Fruit fly (Drosophila melanogaster) whole organism, embryonic: ENCODE measurements around the gene sing.

Experiments used
- Ada2b ChIP-seq: fragments of 200-800 bp; sonication (Bioruptor generic); IDR thresholded peaks from 2 replicates; pipeline ENCODE4 v1.3.6; 2022; ENCODE audit warnings: missing biosample characterization, missing genetic modification characterization
- B-H2 ChIP-seq: fragments of 200-800 bp; sonication (Bioruptor generic); optimal IDR thresholded peaks from 2 replicates; lab custom pipeline; 2018; ENCODE audit warnings: missing biosample characterization, mild to moderate bottlenecking, missing genetic modification characterization
- CG11695 ChIP-seq: fragments of 200-800 bp; sonication (Bioruptor generic); IDR thresholded peaks from 3 replicates; pipeline ENCODE4 v1.3.6; 2022; ENCODE audit warnings: missing biosample characterization, missing genetic modification characterization
- CG12219 ChIP-seq: fragments of 200-800 bp; sonication (Bioruptor generic); optimal IDR thresholded peaks from 3 replicates; lab custom pipeline; 2018; ENCODE audit warnings: missing biosample characterization, mild to moderate bottlenecking, missing genetic modification characterization
- CG12744 ChIP-seq: fragments of 200-800 bp; sonication (Bioruptor generic); optimal IDR thresholded peaks from 2 replicates; lab custom pipeline; 2016; ENCODE audit warnings: missing biosample characterization, missing genetic modification characterization
- CG14710 ChIP-seq: fragments of 200-800 bp; sonication (Bioruptor generic); optimal IDR thresholded peaks from 3 replicates; lab custom pipeline; 2019; ENCODE audit warnings: missing biosample characterization, mild to moderate bottlenecking, missing genetic modification characterization, moderate library complexity
- CG1529 ChIP-seq: fragments of 200-800 bp; sonication (Bioruptor generic); optimal IDR thresholded peaks from 3 replicates; lab custom pipeline; 2018; ENCODE audit warnings: missing biosample characterization, missing genetic modification characterization
- CG1603 ChIP-seq: fragments of 200-800 bp; sonication (Bioruptor generic); optimal IDR thresholded peaks from 2 replicates; lab custom pipeline; 2019; ENCODE audit warnings: missing biosample characterization, mild to moderate bottlenecking, missing genetic modification characterization, moderate library complexity
- CG18764 ChIP-seq: fragments of 200-800 bp; sonication (Bioruptor generic); optimal IDR thresholded peaks from 3 replicates; lab custom pipeline; 2016; ENCODE audit warnings: missing biosample characterization, missing genetic modification characterization
- CG2199 ChIP-seq: fragments of 200-800 bp; sonication (Bioruptor generic); IDR thresholded peaks from 3 replicates; pipeline ENCODE4 v1.3.6; 2022; ENCODE audit warnings: missing biosample characterization, missing genetic modification characterization
- CG2202 ChIP-seq: fragments of 200-800 bp; sonication (Bioruptor generic); optimal IDR thresholded peaks from 2 replicates; lab custom pipeline; 2018; ENCODE audit warnings: missing biosample characterization, mild to moderate bottlenecking, missing genetic modification characterization
- CG2889 ChIP-seq: fragments of 200-800 bp; sonication (Bioruptor generic); IDR thresholded peaks from 3 replicates; pipeline ENCODE4 v1.3.6; 2022; ENCODE audit warnings: missing biosample characterization, missing genetic modification characterization
- CG34224 ChIP-seq: fragments of 200-800 bp; sonication (Bioruptor generic); IDR thresholded peaks from 3 replicates; pipeline ENCODE4 v1.3.6; 2022; ENCODE audit warnings: missing biosample characterization, missing genetic modification characterization; ENCODE audit not compliant: partially characterized antibody
- CG3995 ChIP-seq: fragments of 200-800 bp; sonication (Bioruptor generic); optimal IDR thresholded peaks from 3 replicates; lab custom pipeline; 2016; ENCODE audit warnings: missing biosample characterization, missing genetic modification characterization
- CG5180 ChIP-seq: fragments of 200-800 bp; sonication (Bioruptor generic); optimal IDR thresholded peaks from 3 replicates; lab custom pipeline; 2017; ENCODE audit warnings: missing biosample characterization, missing genetic modification characterization, mild to moderate bottlenecking, moderate library complexity, missing genetic modification reagents
- CG7786 ChIP-seq: fragments of 200-800 bp; sonication (Bioruptor generic); optimal IDR thresholded peaks from 2 replicates; lab custom pipeline; 2016; ENCODE audit warnings: missing biosample characterization, missing genetic modification characterization
- CG9797 ChIP-seq: fragments of 200-800 bp; sonication (Bioruptor generic); optimal IDR thresholded peaks from 3 replicates; lab custom pipeline; 2018; ENCODE audit warnings: missing biosample characterization, mild to moderate bottlenecking, missing genetic modification characterization
- CG9932 ChIP-seq: fragments of 200-800 bp; sonication (Bioruptor generic); IDR thresholded peaks from 2 replicates; pipeline ENCODE4 v1.3.6; 2022; ENCODE audit warnings: missing biosample characterization, missing genetic modification characterization
- D ChIP-seq, 2 experiments: fragments of 200-800 bp in 1 of 2; fragments of >200 bp in 1 of 2; sonication (Bioruptor generic) in 1 of 2; optimal IDR thresholded peaks; 2 replicates in 1 of 2; 3 replicates in 1 of 2; lab custom pipeline; 2017; ENCODE audit warnings: mild to moderate bottlenecking in 1 of 2, missing biosample characterization in 1 of 2, missing genetic modification characterization in 1 of 2, missing genetic modification reagents in 1 of 2
- Fer2 ChIP-seq: fragments of 200-800 bp; sonication (Bioruptor generic); optimal IDR thresholded peaks from 2 replicates; lab custom pipeline; 2018; ENCODE audit warnings: missing biosample characterization, mild to moderate bottlenecking, missing genetic modification characterization, moderate library complexity
- Med ChIP-seq: fragments of 200-800 bp; sonication (Bioruptor generic); peaks from one replicate; lab custom pipeline; 2016; ENCODE audit warnings: missing biosample characterization, missing genetic modification characterization, mild to moderate bottlenecking, inconsistent platforms, moderate library complexity
- NC2α ChIP-seq: fragments of 200-800 bp; sonication (Bioruptor generic); optimal IDR thresholded peaks from 2 replicates; lab custom pipeline; 2016; ENCODE audit warnings: missing biosample characterization, missing genetic modification characterization
- NC2β ChIP-seq: fragments of 200-800 bp; sonication (Bioruptor generic); optimal IDR thresholded peaks from 2 replicates; lab custom pipeline; 2016; ENCODE audit warnings: missing biosample characterization, missing genetic modification characterization
- Opbp ChIP-seq: fragments of 200-800 bp; sonication (Bioruptor generic); IDR thresholded peaks from 3 replicates; pipeline ENCODE4 v1.3.6; 2022; ENCODE audit warnings: missing biosample characterization, missing genetic modification characterization; ENCODE audit not compliant: partially characterized antibody
- Rx ChIP-seq: fragments of 200-800 bp; sonication (Bioruptor generic); IDR thresholded peaks from 2 replicates; pipeline ENCODE4 v1.3.6; 2022; ENCODE audit warnings: missing biosample characterization, missing genetic modification characterization
- Sox100B ChIP-seq: fragments of 200-800 bp; sonication (Bioruptor generic); optimal IDR thresholded peaks from 3 replicates; lab custom pipeline; 2018; ENCODE audit warnings: missing biosample characterization, mild to moderate bottlenecking, missing genetic modification characterization
- ac ChIP-seq: fragments of 200-800 bp; sonication (Bioruptor generic); optimal IDR thresholded peaks from 3 replicates; lab custom pipeline; 2017; ENCODE audit warnings: missing biosample characterization, mild to moderate bottlenecking, missing genetic modification characterization
- bigmax ChIP-seq: fragments of 200-800 bp; sonication (Bioruptor generic); optimal IDR thresholded peaks from 2 replicates; lab custom pipeline; 2018; ENCODE audit warnings: missing biosample characterization, mild to moderate bottlenecking, missing genetic modification characterization
- chinmo ChIP-seq: fragments of 200-800 bp; sonication (Bioruptor generic); IDR thresholded peaks from 4 replicates; pipeline ENCODE4 v1.3.6; 2022; ENCODE audit warnings: missing biosample characterization, missing genetic modification characterization; ENCODE audit not compliant: partially characterized antibody
- crol ChIP-seq: fragments of 200-800 bp; sonication (Bioruptor generic); IDR thresholded peaks from 2 replicates; pipeline ENCODE4 v1.3.6; 2022; ENCODE audit warnings: missing biosample characterization, missing genetic modification characterization
- crp ChIP-seq, 2 experiments: fragments of 200-800 bp; sonication (Bioruptor generic); optimal IDR thresholded peaks; 2 replicates in 1 of 2; 3 replicates in 1 of 2; lab custom pipeline; 2017; ENCODE audit warnings: missing biosample characterization in 2 of 2, missing genetic modification characterization in 2 of 2, mild to moderate bottlenecking in 1 of 2, moderate library complexity in 1 of 2
- cwo ChIP-seq: fragments of 200-800 bp; sonication (Bioruptor generic); optimal IDR thresholded peaks from 3 replicates; lab custom pipeline; 2017; ENCODE audit warnings: missing biosample characterization, missing genetic modification characterization, mild to moderate bottlenecking, moderate library complexity, missing genetic modification reagents
- disco-r ChIP-seq: fragments of 200-800 bp; sonication (Bioruptor generic); optimal IDR thresholded peaks from 2 replicates; lab custom pipeline; 2016; ENCODE audit warnings: missing biosample characterization, missing genetic modification characterization
- exex ChIP-seq: fragments of 200-800 bp; sonication (Bioruptor generic); optimal IDR thresholded peaks from 4 replicates; lab custom pipeline; 2018; ENCODE audit warnings: missing biosample characterization, mild to moderate bottlenecking, missing genetic modification characterization, moderate library complexity
- hb ChIP-seq: fragments of 200-800 bp; sonication (Bioruptor generic); IDR thresholded peaks from 3 replicates; pipeline ENCODE4 v1.3.6; 2022; ENCODE audit warnings: missing biosample characterization, missing genetic modification characterization; ENCODE audit not compliant: partially characterized antibody
- lilli ChIP-seq: fragments of 200-800 bp; sonication (Bioruptor generic); optimal IDR thresholded peaks from 3 replicates; lab custom pipeline; 2016; ENCODE audit warnings: missing biosample characterization, missing genetic modification characterization
- lov ChIP-seq, 2 experiments: fragments of 200-800 bp in 1 of 2; fragments of >200 bp in 1 of 2; sonication (Bioruptor generic) in 1 of 2; IDR thresholded peaks in 1 of 2; optimal IDR thresholded peaks in 1 of 2; 2 replicates in 1 of 2; 3 replicates in 1 of 2; pipeline versions ENCODE4 v1.3.6 to Lab custom; 2017 to 2022; ENCODE audit warnings: missing biosample characterization in 1 of 2, missing genetic modification characterization in 1 of 2
- otp ChIP-seq: fragments of 200-800 bp; sonication (Bioruptor generic); IDR thresholded peaks from 3 replicates; pipeline ENCODE4, ENCODE4 v1.3.6; 2022; ENCODE audit warnings: missing biosample characterization, missing genetic modification characterization
- pan ChIP-seq, 4 experiments: fragments of >200 bp in 3 of 4; fragments of 200-800 bp in 1 of 4; sonication (Bioruptor generic) in 1 of 4; optimal IDR thresholded peaks in 3 of 4; IDR thresholded peaks in 1 of 4; 2 replicates each; pipeline versions ENCODE4 v1.3.6 to Lab custom; 2017 to 2022; ENCODE audit warnings: missing biosample characterization in 2 of 4, missing genetic modification characterization in 2 of 4, mixed read lengths in 1 of 4
- pum ChIP-seq: fragments of 200-800 bp; sonication (Bioruptor generic); optimal IDR thresholded peaks from 2 replicates; lab custom pipeline; 2016; ENCODE audit warnings: missing biosample characterization, missing genetic modification characterization
- salm ChIP-seq: fragments of 200-800 bp; sonication (Bioruptor generic); optimal IDR thresholded peaks from 2 replicates; lab custom pipeline; 2018; ENCODE audit warnings: missing biosample characterization, mild to moderate bottlenecking, missing genetic modification characterization
- sima ChIP-seq: fragments of 200-800 bp; sonication (Bioruptor generic); optimal IDR thresholded peaks from 2 replicates; lab custom pipeline; 2016; ENCODE audit warnings: missing biosample characterization, missing genetic modification characterization
- tio ChIP-seq: fragments of 200-800 bp; sonication (Bioruptor generic); optimal IDR thresholded peaks from 2 replicates; lab custom pipeline; 2017; ENCODE audit warnings: missing biosample characterization, missing genetic modification characterization, inconsistent platforms
- unpg ChIP-seq: fragments of 200-800 bp; sonication (Bioruptor generic); optimal IDR thresholded peaks from 3 replicates; lab custom pipeline; 2018; ENCODE audit warnings: missing biosample characterization, mild to moderate bottlenecking, missing genetic modification characterization, moderate library complexity
- vnd ChIP-seq: fragments of 200-800 bp; sonication (Bioruptor generic); IDR thresholded peaks from 3 replicates; pipeline ENCODE4 v1.3.6; 2022; ENCODE audit warnings: missing biosample characterization, missing genetic modification characterization; ENCODE audit not compliant: partially characterized antibody

Gene sing

DNA sequence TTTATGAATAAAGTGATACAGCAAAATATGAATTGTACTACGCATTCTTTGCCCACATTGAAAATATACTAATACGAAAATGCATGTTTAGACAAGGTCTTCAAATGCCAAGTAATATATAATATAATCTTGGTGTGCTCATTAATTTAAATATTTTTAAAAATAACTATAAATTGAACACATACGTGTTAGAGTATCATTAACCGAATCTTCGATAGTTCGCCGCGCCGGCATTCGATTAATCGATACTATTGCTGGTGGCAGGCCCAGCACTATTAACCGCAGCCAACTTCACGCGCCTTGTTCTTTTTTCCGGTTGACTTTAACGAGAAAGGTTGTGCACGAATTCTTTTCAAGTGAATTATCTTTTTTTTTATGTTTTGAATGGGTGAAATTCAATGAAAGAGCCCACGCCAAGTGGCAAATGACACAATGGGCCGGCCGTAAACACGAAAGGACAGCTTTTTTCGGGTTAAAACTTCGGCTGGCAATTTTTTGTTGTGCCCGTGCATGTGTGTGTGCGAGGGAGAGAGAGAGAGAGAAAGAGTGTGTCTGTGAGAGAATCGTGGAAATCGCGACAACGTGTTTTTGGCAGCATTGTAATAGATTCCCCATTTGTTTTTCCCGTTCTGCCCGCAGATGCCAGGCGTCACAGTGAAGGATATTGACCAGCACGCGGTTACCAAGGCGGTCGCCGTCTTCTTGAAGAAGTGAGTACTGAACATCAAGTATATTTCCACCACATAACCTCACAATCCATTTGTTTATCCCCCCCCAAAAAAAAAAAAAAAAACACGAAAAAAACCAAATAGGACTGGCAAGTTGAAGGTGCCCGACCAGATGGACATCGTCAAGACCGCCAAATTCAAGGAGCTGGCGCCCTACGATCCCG lies 41.3 kb upstream of the sing start, which contains the start of gene RpS19a (continued):
- TF ChIP-seq CG11695 (GFP tag; lab: Robert Waterston, UW), result peak; percentile 31; the same call in 1 of the 3 replicates
- TF ChIP-seq CG5180, result peak; percentile 73
- peak; percentile 92 for TF ChIP-seq otp (GFP tag; lab: Robert Waterston, UW)
- peak; percentile 75 for TF ChIP-seq ac (GFP tag; lab: Kevin White, UChicago)
- TF ChIP-seq cwo (GFP tag; lab: Kevin White, UChicago), result peak; percentile 55
- TF ChIP-seq pum (GFP tag; lab: Kevin White, UChicago), result no peak
- peak; percentile 97 for TF ChIP-seq Med (GFP tag; lab: Kevin White, UChicago)
- peak; percentile 39 for TF ChIP-seq CG18764 (GFP tag; lab: Kevin White, UChicago)
- peak; percentile 78 for TF ChIP-seq CG12219 (GFP tag; lab: Kevin White, UChicago)
- peak; percentile 86 for TF ChIP-seq CG14710 (tag; lab: Kevin White, UChicago)
- peak; percentile 55 for TF ChIP-seq exex (tag; lab: Kevin White, UChicago)
- peak; percentile 25 for TF ChIP-seq CG3995 (GFP tag; lab: Kevin White, UChicago)
- no peak for TF ChIP-seq CG12744 (GFP tag; lab: Kevin White, UChicago)
- peak; percentile 48 for TF ChIP-seq lilli (GFP tag; lab: Kevin White, UChicago)
- 0 out of 3 replicates have a peak, but pooled peaks have one; percentile 54 for TF ChIP-seq vnd (GFP tag; lab: Robert Waterston, UW)
- TF ChIP-seq hb (GFP tag; lab: Robert Waterston, UW), result no peak
- 0 out of 2 replicates have a peak, but pooled peaks have one; percentile 21 for TF ChIP-seq crol (GFP tag; lab: Robert Waterston, UW)
- TF ChIP-seq CG7786 (GFP tag; lab: Kevin White, UChicago), result peak; percentile 37
- peak in 1 of 2 experiments; percentile 22 for TF ChIP-seq crp (GFP tag; optimal IDR thresholded peaks at IDR 0.05; lab: Kevin White, UChicago)
- TF ChIP-seq disco-r (GFP tag; lab: Kevin White, UChicago), result peak; percentile 56
- TF ChIP-seq tio (GFP tag; lab: Kevin White, UChicago), result peak; percentile 14
- peak; percentile 87 for TF ChIP-seq NC2β (GFP tag; lab: Kevin White, UChicago)
- no peak for TF ChIP-seq lov (optimal IDR thresholded peaks at IDR 0.05; lab: Kevin White, UChicago)
- peak; percentile 94 for TF ChIP-seq lov (GFP tag; IDR thresholded peaks at IDR 0.05; lab: Robert Waterston, UW)
- TF ChIP-seq D (optimal IDR thresholded peaks at IDR 0.05; lab: Kevin White, UChicago), result no peak
- TF ChIP-seq D (GFP tag; optimal IDR thresholded peaks at IDR 0.05; lab: Kevin White, UChicago), result peak; percentile 66
- peak; percentile 81 for TF ChIP-seq CG1529
- peak; percentile 87 for TF ChIP-seq bigmax
- peak; percentile 45 for TF ChIP-seq CG2202 (tag; lab: Kevin White, UChicago)
- TF ChIP-seq pan (optimal IDR thresholded peaks at IDR 0.05; lab: Kevin White, UChicago), result no peak
- peak in 1 of 2 experiments; percentile 72 for TF ChIP-seq pan (GFP tag; optimal IDR thresholded peaks at IDR 0.05 in 1 of 2, IDR thresholded peaks at IDR 0.05 in 1 of 2)
- TF ChIP-seq CG1603, result peak; percentile 61
- peak; percentile 66 for TF ChIP-seq unpg (GFP tag; lab: Kevin White, UChicago)
- peak; percentile 99 for TF ChIP-seq Opbp
- TF ChIP-seq NC2α (GFP tag; lab: Kevin White, UChicago), result peak; percentile 9
- TF ChIP-seq CG2199, result peak; percentile 74; the same call in 1 of the 3 replicates
- peak; percentile 86 for TF ChIP-seq Sox100B (GFP tag; lab: Kevin White, UChicago)
- TF ChIP-seq Ada2b, result peak; percentile 34; the same call in 1 of the 2 replicates
- peak; percentile 47 for TF ChIP-seq CG9797 (GFP tag; lab: Kevin White, UChicago)
- TF ChIP-seq B-H2 (GFP tag; lab: Kevin White, UChicago), result peak; percentile 92
- TF ChIP-seq Fer2 (tag; lab: Kevin White, UChicago), result peak; percentile 54
- no peak for TF ChIP-seq chinmo (GFP tag; lab: Robert Waterston, UW)
- peak; percentile 78 for TF ChIP-seq salm (tag; lab: Kevin White, UChicago)
- no peak for TF ChIP-seq CG34224 (GFP tag; lab: Robert Waterston, UW)
- TF ChIP-seq CG9932 (GFP tag; lab: Robert Waterston, UW), result peak; percentile 54; the same call in 1 of the 2 replicates
- peak; percentile 82 for TF ChIP-seq Rx
- TF ChIP-seq CG2889, result 0 out of 3 replicates have a peak, but pooled peaks have one; percentile 43
- no peak for TF ChIP-seq sima (GFP tag; lab: Kevin White, UChicago)
